Fruit fly (Drosophila melanogaster) whole organism, adult: ENCODE data around the gene Btnd.

Experiments
- CG11617 ChIP-seq: fragments of 200-800 bp; sonication (Bioruptor generic); optimal IDR thresholded peaks from 2 replicates; lab custom pipeline; 2017; ENCODE audit warnings: mild to moderate bottlenecking, missing biosample characterization, missing genetic modification reagents, missing genetic modification characterization
- CG1620 ChIP-seq: fragments of 200-800 bp; sonication (Bioruptor generic); optimal IDR thresholded peaks from 2 replicates; lab custom pipeline; 2016; ENCODE audit warnings: missing biosample characterization, missing genetic modification characterization
- CG33017 ChIP-seq: fragments of 200-800 bp; sonication (Bioruptor generic); optimal IDR thresholded peaks from 2 replicates; lab custom pipeline; 2018; ENCODE audit warnings: missing biosample characterization, mild to moderate bottlenecking, missing genetic modification characterization, moderate library complexity
- CG7101 ChIP-seq: fragments of 200-800 bp; sonication (Bioruptor generic); optimal IDR thresholded peaks from 2 replicates; lab custom pipeline; 2018; ENCODE audit warnings: missing biosample characterization, mild to moderate bottlenecking, missing genetic modification characterization, moderate library complexity
- Clk ChIP-seq: fragments of 200-800 bp; sonication (Bioruptor generic); optimal IDR thresholded peaks from 2 replicates; lab custom pipeline; 2017; ENCODE audit warnings: missing biosample characterization, missing genetic modification characterization
- Mnt ChIP-seq: fragments of 200-800 bp; sonication (Bioruptor generic); optimal IDR thresholded peaks from 2 replicates; lab custom pipeline; 2016; ENCODE audit warnings: missing biosample characterization, mild to moderate bottlenecking, missing genetic modification characterization
- cic ChIP-seq: fragments of 200-800 bp; sonication (Bioruptor generic); optimal IDR thresholded peaks from 2 replicates; lab custom pipeline; 2017; ENCODE audit warnings: missing biosample characterization, mild to moderate bottlenecking, missing genetic modification characterization, moderate library complexity
- tj ChIP-seq: fragments of 200-800 bp; sonication (Bioruptor generic); optimal IDR thresholded peaks from 3 replicates; lab custom pipeline; 2017; ENCODE audit warnings: missing biosample characterization, mild to moderate bottlenecking, missing genetic modification characterization, moderate library complexity
- toe ChIP-seq: fragments of 200-800 bp; sonication (Bioruptor generic); optimal IDR thresholded peaks from 2 replicates; lab custom pipeline; 2016; ENCODE audit warnings: missing biosample characterization, missing genetic modification characterization

- no peak for TF ChIP-seq Clk (GFP tag; lab: Kevin White, UChicago)
- no peak for TF ChIP-seq tj (GFP tag; lab: Kevin White, UChicago)
- no peak for TF ChIP-seq CG33017
- TF ChIP-seq CG11617 (GFP tag; lab: Kevin White, UChicago): no peak
- no peak for TF ChIP-seq CG7101 (tag; lab: Kevin White, UChicago)
- no peak for TF ChIP-seq toe
- no peak for TF ChIP-seq Mnt (GFP tag; lab: Kevin White, UChicago)
- no peak for TF ChIP-seq cic (GFP tag; lab: Kevin White, UChicago)
- TF ChIP-seq CG1620 (GFP tag; lab: Kevin White, UChicago): no peak
Measured at dm6 chrX:6259696-6260095, 40.6 kb upstream of the Btnd start.
